In genomic region chrV:11777846-11778245, ce11 we compare ENCODE assay signal across 7 worm cellular contexts.
A peak's percentile ranks its signal among the peaks of the same experiment; 100 is the strongest.
TF ChIP-seq lines count a peak whose summit lies in the region.

No protein-coding gene starts in this region.

TF ChIP-seq in whole organism, L1 larva, 84 proteins besides CTCF, POLR2A, EP300 and RAD21 (continues in another document):
- TF ChIP-seq fkh-10 (GFP tag; optimal IDR thresholded peaks at IDR 0.05; lab: Kevin White, UChicago) (no peak), nhr-71 (tag; optimal IDR thresholded peaks at IDR 0.05; lab: Kevin White, UChicago) (peak; percentile 48), elt-3 (tag; optimal IDR thresholded peaks at IDR 0.05; lab: Kevin White, UChicago) (peak in 5 of 6 experiments; percentile 5 to 57 (median 11)), blmp-1 (tag; optimal IDR thresholded peaks at IDR 0.05; lab: Kevin White, UChicago) (peak; percentile 69), lsy-2 (tag; optimal IDR thresholded peaks at IDR 0.05; lab: Kevin White, UChicago) (peak in 1 of 2 experiments; percentile 37), snu-23 (GFP tag; optimal IDR thresholded peaks at IDR 0.05; lab: Kevin White, UChicago) (peak; percentile 45), tbx-2 (tag; optimal IDR thresholded peaks at IDR 0.05; lab: Kevin White, UChicago) (no peak), nhr-85 (tag; lab: Kevin White, UChicago) (peak; percentile 77), lin-14 (GFP tag; optimal IDR thresholded peaks at IDR 0.05; lab: Kevin White, UChicago) (peak; percentile 81), sup-37 (GFP tag; optimal IDR thresholded peaks at IDR 0.05; lab: Kevin White, UChicago) (no peak), dsc-1 (tag; optimal IDR thresholded peaks at IDR 0.05; lab: Kevin White, UChicago) (no peak), lin-35 (GFP tag; optimal IDR thresholded peaks at IDR 0.05; lab: Kevin White, UChicago) (peak in 1 of 2 experiments; percentile 18), mdl-1 (tag; optimal IDR thresholded peaks at IDR 0.05; lab: Kevin White, UChicago) (peak in 1 of 2 experiments; percentile 26)

TF ChIP-seq in whole organism, L2 larva, 48 proteins besides CTCF, POLR2A, EP300 and RAD21 (continues in another document):
- TF ChIP-seq Y55F3AM.14 (GFP tag; optimal IDR thresholded peaks at IDR 0.05; lab: Kevin White, UChicago) (no peak), nhr-77 (tag; optimal IDR thresholded peaks at IDR 0.05; lab: Kevin White, UChicago) (no peak), unc-39 (tag; optimal IDR thresholded peaks at IDR 0.05; lab: Kevin White, UChicago) (no peak), unc-62 (GFP tag; optimal IDR thresholded peaks at IDR 0.05; lab: Kevin White, UChicago) (no peak), elt-3 (tag; optimal IDR thresholded peaks at IDR 0.05; lab: Kevin White, UChicago) (no peak), lsy-2 (tag; optimal IDR thresholded peaks at IDR 0.05; lab: Kevin White, UChicago) (peak in 1 of 2 experiments; percentile 45), lin-13 (GFP tag; optimal IDR thresholded peaks at IDR 0.05; lab: Kevin White, UChicago) (no peak), mab-5 (tag; optimal IDR thresholded peaks at IDR 0.05; lab: Kevin White, UChicago) (no peak), nhr-21 (tag; optimal IDR thresholded peaks at IDR 0.05; lab: Kevin White, UChicago) (peak; percentile 11), nhr-10 (tag; optimal IDR thresholded peaks at IDR 0.05; lab: Kevin White, UChicago) (no peak), nhr-6 (tag; optimal IDR thresholded peaks at IDR 0.05; lab: Kevin White, UChicago) (no peak), mbf-1 (tag; optimal IDR thresholded peaks at IDR 0.05; lab: Kevin White, UChicago) (no peak), egl-27 (tag; optimal IDR thresholded peaks at IDR 0.05; lab: Kevin White, UChicago) (no peak), nhr-23 (tag; optimal IDR thresholded peaks at IDR 0.05; lab: Kevin White, UChicago) (no peak)

TF ChIP-seq in whole organism, L3 larva, 47 proteins besides CTCF, POLR2A, EP300 and RAD21:
- TF ChIP-seq mdl-1 (tag; optimal IDR thresholded peaks at IDR 0.05; lab: Kevin White, UChicago) (no peak), nfya-1 (tag; optimal IDR thresholded peaks at IDR 0.05; lab: Kevin White, UChicago; ENCODE audit: insufficient read depth) (peak; percentile 19), egl-5 (tag; optimal IDR thresholded peaks at IDR 0.05; lab: Kevin White, UChicago) (peak; percentile 47), pqm-1 (tag; optimal IDR thresholded peaks at IDR 0.05; lab: Kevin White, UChicago) (peak; percentile 13), pha-4 (tag; optimal IDR thresholded peaks at IDR 0.05; lab: Kevin White, UChicago) (peak; percentile 6), elt-3 (tag; optimal IDR thresholded peaks at IDR 0.05; lab: Kevin White, UChicago) (peak in 1 of 3 experiments; percentile 42), ZK546.5 (tag; optimal IDR thresholded peaks at IDR 0.05; lab: Kevin White, UChicago) (no peak), ztf-11 (tag; optimal IDR thresholded peaks at IDR 0.05; lab: Kevin White, UChicago) (no peak), elt-2 (tag; optimal IDR thresholded peaks at IDR 0.05; lab: Kevin White, UChicago) (peak; percentile 62)

TF ChIP-seq in whole organism, L4 larva, 104 proteins besides CTCF, POLR2A, EP300 and RAD21 (continues in another document):
- TF ChIP-seq rbr-2 (tag; optimal IDR thresholded peaks at IDR 0.05; lab: Kevin White, UChicago) (no peak), ceh-62 (tag; optimal IDR thresholded peaks at IDR 0.05; lab: Kevin White, UChicago) (no peak), nhr-77 (tag; optimal IDR thresholded peaks at IDR 0.05; lab: Kevin White, UChicago) (no peak), mxl-3 (GFP tag; optimal IDR thresholded peaks at IDR 0.05; lab: Kevin White, UChicago) (peak; percentile 61), dpl-1 (GFP tag; optimal IDR thresholded peaks at IDR 0.05; lab: Kevin White, UChicago) (no peak), zfp-3 (GFP tag; conservative IDR thresholded peaks at IDR 0.05; lab: Robert Waterston, UW) (no peak), hlh-11 (tag; optimal IDR thresholded peaks at IDR 0.05; lab: Kevin White, UChicago) (peak; percentile 66), dve-1 (tag; optimal IDR thresholded peaks at IDR 0.05; lab: Kevin White, UChicago; ENCODE audit: insufficient read depth) (peak; percentile 75), lin-38 (GFP tag; IDR thresholded peaks at IDR 0.05; lab: Robert Waterston, UW) (no peak), skn-1 (tag; optimal IDR thresholded peaks at IDR 0.05; lab: Kevin White, UChicago) (no peak), nhr-11 (tag; optimal IDR thresholded peaks at IDR 0.05; lab: Kevin White, UChicago) (peak; percentile 14), lin-13 (GFP tag; optimal IDR thresholded peaks at IDR 0.05; lab: Kevin White, UChicago) (no peak), tra-1 (GFP tag; IDR thresholded peaks at IDR 0.05; lab: Robert Waterston, UW) (0 out of 2 replicates have a peak, but pooled peaks have one; percentile 31), arid-1 (GFP tag; conservative IDR thresholded peaks at IDR 0.05; lab: Robert Waterston, UW) (no peak), lim-7 (GFP tag; IDR thresholded peaks at IDR 0.05; lab: Robert Waterston, UW) (no peak)

TF ChIP-seq in whole organism, late embryonic, 69 proteins besides CTCF, POLR2A, EP300 and RAD21:
- TF ChIP-seq ztf-16 (tag; optimal IDR thresholded peaks at IDR 0.05; lab: Kevin White, UChicago) (no peak), ceh-18 (tag; optimal IDR thresholded peaks at IDR 0.05; lab: Kevin White, UChicago) (peak; percentile 12)

TF ChIP-seq in whole organism, mixed stage, embryonic, 35 proteins besides CTCF, POLR2A, EP300 and RAD21:
- TF ChIP-seq mls-2 (tag; optimal IDR thresholded peaks at IDR 0.05; lab: Kevin White, UChicago) (no peak), unc-120 (tag; optimal IDR thresholded peaks at IDR 0.05; lab: Kevin White, UChicago; ENCODE audit: poor library complexity, severe bottlenecking) (peak; percentile 51)
TF ChIP-seq in whole organism, mixed stage, embryonic: peak in this region for 1.

TF ChIP-seq in whole organism, young adult, 124 proteins besides CTCF, POLR2A, EP300 and RAD21:
- TF ChIP-seq ZK185.1 (tag; optimal IDR thresholded peaks at IDR 0.05; lab: Kevin White, UChicago; ENCODE audit: poor library complexity, severe bottlenecking) (no peak), attf-5 (GFP tag; optimal IDR thresholded peaks at IDR 0.05; lab: Kevin White, UChicago) (no peak), atf-7 (tag; optimal IDR thresholded peaks at IDR 0.05; lab: Kevin White, UChicago) (no peak), C17E4.6 (GFP tag; IDR thresholded peaks at IDR 0.05; lab: Robert Waterston, UW) (no peak), ets-4 (GFP tag; optimal IDR thresholded peaks at IDR 0.05; lab: Kevin White, UChicago) (no peak), mxl-1 (tag; optimal IDR thresholded peaks at IDR 0.05; lab: Kevin White, UChicago) (no peak), B0261.1 (tag; optimal IDR thresholded peaks at IDR 0.05; lab: Kevin White, UChicago) (no peak), snpc-1.1 (tag; optimal IDR thresholded peaks at IDR 0.05; lab: Kevin White, UChicago; ENCODE audit: insufficient read depth) (no peak), egl-18 (GFP tag; IDR thresholded peaks at IDR 0.05; lab: Robert Waterston, UW) (no peak), nhr-179 (tag; optimal IDR thresholded peaks at IDR 0.05; lab: Kevin White, UChicago) (no peak), let-607 (tag; optimal IDR thresholded peaks at IDR 0.05; lab: Kevin White, UChicago) (peak in 1 of 2 experiments; percentile 24), F57C9.4 (tag; optimal IDR thresholded peaks at IDR 0.05; lab: Kevin White, UChicago) (no peak), ztf-28 (GFP tag; IDR thresholded peaks at IDR 0.05; lab: Robert Waterston, UW) (no peak), ztf-3 (GFP tag; optimal IDR thresholded peaks at IDR 0.05; lab: Kevin White, UChicago) (no peak), lin-26 (GFP tag; IDR thresholded peaks at IDR 0.05; lab: Robert Waterston, UW) (no peak), rec-8 (tag; optimal IDR thresholded peaks at IDR 0.05; lab: Kevin White, UChicago) (no peak), nfya-1 (tag; optimal IDR thresholded peaks at IDR 0.05; lab: Kevin White, UChicago; ENCODE audit: borderline replicate concordance, insufficient read depth) (no peak), pbrm-1 (GFP tag; IDR thresholded peaks at IDR 0.05; lab: Robert Waterston, UW) (no peak), cebp-2 (GFP tag; IDR thresholded peaks at IDR 0.05; lab: Robert Waterston, UW) (no peak), tbx-9 (tag; optimal IDR thresholded peaks at IDR 0.05; lab: Kevin White, UChicago; ENCODE audit: borderline replicate concordance) (no peak), him-1 (tag; optimal IDR thresholded peaks at IDR 0.05; lab: Kevin White, UChicago) (no peak), B0336.3 (GFP tag; IDR thresholded peaks at IDR 0.05; lab: Robert Waterston, UW) (no peak), B0019.2 (GFP tag; conservative IDR thresholded peaks at IDR 0.05; lab: Robert Waterston, UW) (no peak), fkh-3 (tag; optimal IDR thresholded peaks at IDR 0.05; lab: Kevin White, UChicago) (no peak), athp-1 (tag; optimal IDR thresholded peaks at IDR 0.05; lab: Kevin White, UChicago) (no peak), cebp-1 (GFP tag; IDR thresholded peaks at IDR 0.05; lab: Robert Waterston, UW) (no peak), cebp-1 (tag; optimal IDR thresholded peaks at IDR 0.05; lab: Kevin White, UChicago) (no peak), F52B5.7 (tag; optimal IDR thresholded peaks at IDR 0.05; lab: Kevin White, UChicago) (no peak), hsf-1 (GFP tag; IDR thresholded peaks at IDR 0.05; lab: Robert Waterston, UW) (no peak), mel-28 (tag; optimal IDR thresholded peaks at IDR 0.05; lab: Kevin White, UChicago; ENCODE audit: borderline replicate concordance) (no peak), tbp1 (GFP tag; optimal IDR thresholded peaks at IDR 0.05; lab: Kevin White, UChicago) (peak; percentile 12), snpc-4 (GFP tag; optimal IDR thresholded peaks at IDR 0.05; lab: Kevin White, UChicago) (no peak), snpc-4 (tag; optimal IDR thresholded peaks at IDR 0.05; lab: Kevin White, UChicago) (no peak), nhr-80 (tag; optimal IDR thresholded peaks at IDR 0.05; lab: Kevin White, UChicago) (peak; percentile 72), dpff-1 (tag; optimal IDR thresholded peaks at IDR 0.05; lab: Kevin White, UChicago) (no peak), somi-1 (GFP tag; optimal IDR thresholded peaks at IDR 0.05; lab: Kevin White, UChicago) (peak; percentile 40), ceh-40 (GFP tag; IDR thresholded peaks at IDR 0.05; lab: Robert Waterston, UW) (no peak)
